Worm (Caenorhabditis elegans) whole organism, late embryonic: ENCODE results near the gene F40G9.14.

Source experiments
- dmd-4 ChIP-seq: sonication (generic microtip); optimal IDR thresholded peaks from 2 replicates; lab custom pipeline; 2016; ENCODE audit warnings: borderline replicate concordance, missing genetic modification characterization, missing compliant biosample characterization
- dve-1 ChIP-seq: sonication (generic microtip); optimal IDR thresholded peaks from 2 replicates; lab custom pipeline; 2017; ENCODE audit warnings: antibody characterized with exemption, mild to moderate bottlenecking, missing genetic modification characterization, missing compliant biosample characterization
- elt-2 ChIP-seq: sonication (generic microtip); optimal IDR thresholded peaks from 2 replicates; lab custom pipeline; 2016; ENCODE audit warnings: missing genetic modification reagents, missing genetic modification characterization, missing compliant biosample characterization
- pqm-1 ChIP-seq: sonication (generic microtip); optimal IDR thresholded peaks from 2 replicates; lab custom pipeline; 2016; ENCODE audit warnings: missing genetic modification characterization, missing compliant biosample characterization
- ref-2 ChIP-seq: sonication (generic microtip); optimal IDR thresholded peaks from 2 replicates; lab custom pipeline; 2016; ENCODE audit warnings: missing genetic modification characterization, missing compliant biosample characterization
- unc-3 ChIP-seq, 2 experiments: fragments of 200-800 bp in 1 of 2; sonication (Bioruptor generic) in 1 of 2; sonication (generic microtip) in 1 of 2; conservative IDR thresholded peaks in 1 of 2; optimal IDR thresholded peaks in 1 of 2; 2 replicates each; pipeline versions ENCODE4 v1.3.6 to Lab custom; 2016 to 2022; ENCODE audit warnings: missing compliant biosample characterization in 2 of 2, missing genetic modification characterization in 2 of 2, missing genetic modification reagents in 1 of 2

DNA sequence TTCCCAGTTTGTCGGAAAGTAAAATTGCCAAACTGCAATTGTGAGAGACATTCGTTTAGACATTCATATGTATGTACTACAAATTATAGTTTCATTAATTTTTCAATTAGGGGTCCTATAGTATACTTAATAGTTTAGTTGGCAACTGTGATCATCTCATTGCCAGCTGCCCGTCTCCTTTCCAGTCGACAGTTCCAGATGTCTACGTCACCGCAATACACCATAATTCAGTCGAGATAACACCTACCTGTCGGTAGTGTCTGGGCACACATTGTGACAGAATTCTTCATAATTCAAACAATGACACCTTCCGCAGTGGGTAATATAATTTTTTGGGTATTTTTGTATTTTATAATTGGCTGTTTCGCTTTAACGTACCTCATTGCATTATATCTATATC lies 4.1 kb downstream of the F40G9.14 start, which contains the start of gene F40G9.19:
- TF ChIP-seq unc-3 (GFP tag; conservative IDR thresholded peaks at IDR 0.05; lab: Robert Waterston, UW) = no peak
- TF ChIP-seq unc-3 (tag; optimal IDR thresholded peaks at IDR 0.05; lab: Kevin White, UChicago) = no peak
- no peak for TF ChIP-seq elt-2 (tag; lab: Kevin White, UChicago)
- TF ChIP-seq ref-2 (tag; lab: Kevin White, UChicago) = no peak
- TF ChIP-seq dmd-4 = no peak
- no peak for TF ChIP-seq pqm-1 (tag; lab: Kevin White, UChicago)
- no peak for TF ChIP-seq dve-1
